Fruit fly (Drosophila melanogaster) S2 (cell line): ENCODE measurements around the gene CG43095.
A peak's percentile ranks its signal among the peaks of the same experiment; 100 is the strongest.

Experiments
- CG8478 ChIP-seq: fragments of >200 bp; optimal IDR thresholded peaks from 2 replicates; lab custom pipeline; 2018
- CTCF ChIP-seq, 2 experiments: fragments of >200 bp; optimal IDR thresholded peaks; 2 replicates each; lab custom pipeline; 2018

DNA sequence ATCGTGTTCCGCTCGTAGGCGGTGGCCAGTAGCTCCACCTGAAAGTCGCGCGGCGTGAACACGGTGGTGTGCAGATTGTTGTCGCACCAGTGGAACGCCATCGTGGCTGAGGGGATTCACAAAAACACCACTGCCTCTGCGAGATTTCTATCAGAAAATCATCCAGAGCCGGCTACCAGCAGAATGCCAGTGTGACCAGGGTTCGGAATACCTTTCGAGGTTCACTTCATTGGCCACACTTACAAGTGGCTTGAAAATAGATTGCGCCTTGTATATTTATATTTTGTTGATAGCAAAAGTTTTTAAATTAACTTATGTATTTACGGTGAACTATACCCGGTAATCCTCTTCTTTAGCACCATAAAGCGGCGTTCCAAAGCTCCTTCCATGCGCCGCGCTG is 30.6 kb downstream of the CG43095 start, which contains the start of the genes Dcr-1 and CG6985:
- TF ChIP-seq CG8478 (lab: Kevin White, UChicago) (no peak), CTCF (optimal IDR thresholded peaks at IDR 0.05; lab: Kevin White, UChicago) (peak in 1 of 2 experiments; percentile 3)
